Fruit fly (Drosophila melanogaster) whole organism, adult: Measurements from ENCODE around the gene CG14625.

Experiments used
- CG5204 ChIP-seq: fragments of 200-800 bp; sonication (Bioruptor generic); optimal IDR thresholded peaks from 2 replicates; lab custom pipeline; 2016; ENCODE audit warnings: missing biosample characterization, missing genetic modification characterization
- Hr96 ChIP-seq: fragments of 200-800 bp; sonication (Bioruptor generic); optimal IDR thresholded peaks from 2 replicates; lab custom pipeline; 2016; ENCODE audit warnings: missing biosample characterization, missing genetic modification characterization
- Mnt ChIP-seq: fragments of 200-800 bp; sonication (Bioruptor generic); optimal IDR thresholded peaks from 2 replicates; lab custom pipeline; 2016; ENCODE audit warnings: missing biosample characterization, mild to moderate bottlenecking, missing genetic modification characterization

- TF ChIP-seq Mnt (no peak), Hr96 (no peak), CG5204 (no peak)
These were observed 29.8 kb downstream of the CG14625 start for dm6 chrX:1229098-1229497.
